Worm (Caenorhabditis elegans) whole organism, young adult: Measurements from ENCODE around the gene R11D1.13.

Source experiments
- lin-54 ChIP-seq: fragments of 200-800 bp; sonication (Bioruptor generic); optimal IDR thresholded peaks from 2 replicates; lab custom pipeline; 2018; ENCODE audit warnings: mild to moderate bottlenecking, missing genetic modification characterization, missing compliant biosample characterization
- madf-6 ChIP-seq: fragments of 200-800 bp; sonication (Bioruptor generic); IDR thresholded peaks from 2 replicates; pipeline ENCODE4 v1.3.6; 2022; ENCODE audit warnings: missing genetic modification reagents, missing genetic modification characterization, missing compliant biosample characterization
- mxl-1 ChIP-seq: sonication (generic microtip); optimal IDR thresholded peaks from 2 replicates; lab custom pipeline; 2016; ENCODE audit warnings: missing genetic modification characterization, missing compliant biosample characterization
- somi-1 ChIP-seq: fragments of 200-800 bp; sonication (Bioruptor generic); optimal IDR thresholded peaks from 2 replicates; lab custom pipeline; 2018; ENCODE audit warnings: mild to moderate bottlenecking, missing genetic modification characterization, missing compliant biosample characterization

DNA sequence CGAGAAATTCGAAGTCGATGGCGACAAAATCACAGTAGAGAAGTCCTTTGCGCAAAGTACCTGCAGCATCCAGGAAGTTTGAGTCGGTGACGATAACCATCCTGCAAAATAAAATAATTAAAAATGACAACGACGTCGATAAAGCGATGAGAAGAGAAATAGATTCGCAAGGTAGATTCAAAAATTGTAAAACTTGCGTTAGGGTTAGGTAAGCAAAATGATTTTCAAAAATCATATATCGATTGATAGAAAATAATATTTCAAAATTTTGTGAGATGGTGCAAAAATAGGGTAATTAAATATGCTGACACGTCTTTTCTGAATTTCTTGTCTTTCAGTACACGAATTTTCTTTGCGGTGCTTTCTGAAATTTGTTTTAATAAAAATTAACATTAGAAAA is 31.8 kb upstream of the R11D1.13 start, which contains the start of gene parn-1:
- TF ChIP-seq mxl-1 (tag; lab: Kevin White, UChicago) (no peak), somi-1 (GFP tag; lab: Kevin White, UChicago) (no peak), lin-54 (GFP tag; lab: Kevin White, UChicago) (no peak), madf-6 (GFP tag; lab: Robert Waterston, UW) (no peak)
